Fruit fly (Drosophila melanogaster): Measurements from ENCODE around the gene CG8837.

- TF ChIP-seq CG34367 (tag; optimal IDR thresholded peaks at IDR 0.05) (no peak), EcR (GFP tag; optimal IDR thresholded peaks at IDR 0.05) (no peak), Snoo (tag; optimal IDR thresholded peaks at IDR 0.05) (no peak), CG13204 (GFP tag; optimal IDR thresholded peaks at IDR 0.05) (no peak), D1 (tag; optimal IDR thresholded peaks at IDR 0.05) (no peak), Ets98B (GFP tag; IDR thresholded peaks at IDR 0.05) (no peak), CG8301 (tag; optimal IDR thresholded peaks at IDR 0.05) (no peak), Pif1B (GFP tag; optimal IDR thresholded peaks at IDR 0.05) (no peak), fd96Ca (GFP tag; IDR thresholded peaks at IDR 0.05) (no peak), CG17806 (tag; optimal IDR thresholded peaks at IDR 0.05) (no peak)
Measured at dm6 chr2L:3346483-3346839, 26.4 kb downstream of the CG8837 start.

Data from whole organism, pupa.